Worm (Caenorhabditis elegans): ENCODE data around the gene F28E10.4.

Gene F28E10.4

DNA sequence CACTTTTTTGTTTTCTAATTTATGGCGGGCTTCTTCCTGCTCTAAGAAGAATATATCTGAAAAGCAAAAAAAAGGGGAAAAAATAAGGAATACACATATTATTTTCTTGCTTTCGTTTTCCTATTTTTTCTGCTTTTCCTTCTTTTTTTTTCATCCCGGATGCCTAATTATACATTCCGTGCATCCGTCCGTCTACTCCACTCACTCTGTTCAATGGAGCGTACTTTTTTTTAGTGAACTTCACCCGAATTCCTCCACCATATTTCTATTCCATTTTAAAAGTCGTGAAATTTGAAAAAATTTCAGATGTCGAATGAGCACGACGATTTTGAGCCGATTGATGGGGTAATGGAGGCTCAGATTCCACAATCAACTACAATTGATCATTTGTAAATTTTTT is 31.0 kb downstream of the F28E10.4 start, which contains the start of gene ZK185.2:
Gene ZK185.2, plus strand, starts transcription at position 301 of the 400 bp plus-strand sequence.
- TF ChIP-seq die-1 (tag; optimal IDR thresholded peaks at IDR 0.05) (no peak), aptf-2 (GFP tag; conservative IDR thresholded peaks at IDR 0.05) (no peak), C17E4.6 (GFP tag; IDR thresholded peaks at IDR 0.05) (no peak), F33H1.4 (GFP tag; IDR thresholded peaks at IDR 0.05) (no peak), rcor-1 (GFP tag; IDR thresholded peaks at IDR 0.05) (no peak), F39B2.1 (GFP tag; IDR thresholded peaks at IDR 0.05) (no peak), Y56A3A.18 (GFP tag; IDR thresholded peaks at IDR 0.05) (no peak), cebp-2 (GFP tag; IDR thresholded peaks at IDR 0.05) (no peak), bed-2 (GFP tag; IDR thresholded peaks at IDR 0.05) (no peak), xnd-1 (tag; optimal IDR thresholded peaks at IDR 0.05) (no peak), B0019.2 (GFP tag; conservative IDR thresholded peaks at IDR 0.05) (no peak), akir-1 (GFP tag; optimal IDR thresholded peaks at IDR 0.05) (no peak), unc-130 (GFP tag; optimal IDR thresholded peaks at IDR 0.05) (no peak), C06A6.2 (GFP tag; conservative IDR thresholded peaks at IDR 0.05) (no peak), lsl-1 (GFP tag; optimal IDR thresholded peaks at IDR 0.05) (no peak), mcd-1 (GFP tag; IDR thresholded peaks at IDR 0.05) (no peak), ztf-6 (GFP tag; IDR thresholded peaks at IDR 0.05) (no peak), sptf-2 (GFP tag; optimal IDR thresholded peaks at IDR 0.05) (no peak)

DNA sequence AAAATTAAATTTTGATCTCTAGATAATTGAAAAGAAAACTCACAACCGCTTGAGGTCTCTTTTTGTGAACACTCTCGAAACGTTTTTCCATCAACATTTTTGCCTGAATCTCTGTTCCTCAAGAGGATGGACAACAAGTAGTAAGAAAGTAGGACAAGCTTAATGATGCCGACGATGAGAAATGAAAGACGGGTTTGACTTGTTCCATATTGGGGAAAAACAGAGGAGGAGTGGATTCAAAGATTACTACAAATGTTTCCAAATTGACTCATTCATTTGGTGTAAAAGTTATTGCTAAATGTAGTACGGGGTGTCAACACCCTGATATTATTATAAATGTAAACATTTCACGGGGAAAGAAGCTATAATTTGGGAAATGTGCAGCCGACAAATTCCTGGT is 34.2 kb downstream of the F28E10.4 start, which contains the start of gene ZK185.4:
Gene ZK185.4, minus strand, starts transcription at position 101 of the 400 bp plus-strand sequence.
- no peak for TF ChIP-seq F55B11.4 (tag; optimal IDR thresholded peaks at IDR 0.05; ENCODE audit: borderline replicate concordance, insufficient read depth)
- TF ChIP-seq chd-7 (tag; optimal IDR thresholded peaks at IDR 0.05), result no peak
- TF ChIP-seq attf-3 (GFP tag; conservative IDR thresholded peaks at IDR 0.05), result no peak
- no peak for TF ChIP-seq Y95B8A.8 (GFP tag; IDR thresholded peaks at IDR 0.05)
- TF ChIP-seq dpff-1 (tag; optimal IDR thresholded peaks at IDR 0.05), result no peak
- no peak for TF ChIP-seq madf-6 (GFP tag; IDR thresholded peaks at IDR 0.05)
- no peak for TF ChIP-seq C06A6.2 (GFP tag; conservative IDR thresholded peaks at IDR 0.05)
- TF ChIP-seq madf-3 (GFP tag; IDR thresholded peaks at IDR 0.05), result no peak

- no peak for TF ChIP-seq dpl-1 (GFP tag; optimal IDR thresholded peaks at IDR 0.05)
- TF ChIP-seq F37B4.10 (GFP tag; IDR thresholded peaks at IDR 0.05), result no peak
- TF ChIP-seq nhr-80 (tag; optimal IDR thresholded peaks at IDR 0.05), result peak; percentile 72
- no peak for TF ChIP-seq ZK185.1 (tag; optimal IDR thresholded peaks at IDR 0.05; ENCODE audit: poor library complexity, severe bottlenecking)
- TF ChIP-seq dox-1 (GFP tag; IDR thresholded peaks at IDR 0.05), result 0 out of 2 replicates have a peak, but pooled peaks have one; percentile 14
Observed at ce11 chrIV:4530170-4530569, 37.1 kb downstream of the F28E10.4 start, which contains the start of gene ZK185.3. ZK185.3 (minus strand) TSS chrIV:4530432.

DNA sequence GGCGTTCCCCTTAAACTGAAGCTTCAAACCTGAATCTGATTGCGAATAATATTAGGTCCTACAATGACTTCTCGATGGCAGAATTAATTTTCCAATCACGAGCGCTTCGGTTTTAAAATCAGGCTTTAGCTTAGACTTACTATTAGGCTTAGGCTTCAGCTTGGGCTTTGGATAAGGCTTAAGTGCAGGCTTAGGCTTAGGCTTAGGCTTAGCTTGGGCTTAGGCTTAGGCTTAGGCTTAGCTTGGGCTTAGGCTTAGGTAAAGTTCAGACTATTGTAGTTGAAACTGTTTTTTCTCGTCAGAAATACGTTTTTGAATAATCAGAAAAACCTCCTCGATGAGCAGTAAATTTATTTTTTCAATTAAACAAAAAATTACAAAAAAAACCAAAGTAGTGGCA is 40.5 kb downstream of the F28E10.4 start:
- TF ChIP-seq hrde-1 (tag; optimal IDR thresholded peaks at IDR 0.05; ENCODE audit: borderline replicate concordance) (no peak), hmg-1.2 (GFP tag; IDR thresholded peaks at IDR 0.05) (no peak), die-1 (tag; optimal IDR thresholded peaks at IDR 0.05) (no peak)

DNA sequence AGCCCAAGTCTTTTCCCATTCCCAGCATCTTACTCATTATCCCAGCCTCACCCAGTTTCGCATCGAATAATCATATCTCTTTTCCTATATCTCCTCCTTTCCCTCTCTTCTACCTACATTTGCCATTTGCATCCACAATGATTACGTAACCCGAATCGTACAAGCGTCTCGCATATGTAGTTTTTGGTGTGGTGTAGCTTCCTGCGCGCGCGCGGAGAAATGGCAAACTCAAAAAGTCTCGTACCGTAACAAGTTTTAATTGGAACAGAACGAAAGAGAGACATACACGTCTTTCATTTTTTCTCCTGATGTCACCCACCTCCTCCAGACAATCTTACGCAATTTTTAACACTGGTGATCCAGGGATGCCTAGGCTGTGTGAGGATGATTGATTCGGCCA is 41.2 kb downstream of the F28E10.4 start:
- TF ChIP-seq ztf-28 (GFP tag; IDR thresholded peaks at IDR 0.05) (no peak), unc-62 (GFP tag; optimal IDR thresholded peaks at IDR 0.05) (no peak)

Data from whole organism, young adult.